Worm (Caenorhabditis elegans) whole organism, L1 larva: ENCODE results near the gene cng-3.

Source experiments
- F16B12.6 ChIP-seq: fragments of 150-350 bp; optimal IDR thresholded peaks from 2 replicates; lab custom pipeline; 2014; ENCODE audit warnings: missing biosample characterization, missing genetic modification characterization
- alr-1 ChIP-seq: fragments of 200-800 bp; sonication (Bioruptor generic); optimal IDR thresholded peaks from 2 replicates; lab custom pipeline; 2018; ENCODE audit warnings: borderline replicate concordance, mild to moderate bottlenecking, missing genetic modification characterization, missing compliant biosample characterization
- ceh-63 ChIP-seq: fragments of 200-800 bp; sonication (Bioruptor generic); optimal IDR thresholded peaks from 2 replicates; lab custom pipeline; 2018; ENCODE audit warnings: mild to moderate bottlenecking, missing genetic modification characterization, missing compliant biosample characterization
- ceh-82 ChIP-seq, 3 experiments: fragments of 150-350 bp in 1 of 3; sonication (generic microtip) in 2 of 3; optimal IDR thresholded peaks; 2 replicates each; lab custom pipeline; 2014 to 2017; ENCODE audit warnings: missing biosample characterization in 3 of 3, missing genetic modification characterization in 3 of 3
- ceh-88 ChIP-seq: fragments of 200-800 bp; sonication (Bioruptor generic); IDR thresholded peaks from 2 replicates; pipeline ENCODE4 v1.3.6; 2022; ENCODE audit warnings: missing genetic modification characterization, missing compliant biosample characterization
- ceh-90 ChIP-seq: sonication (generic microtip); optimal IDR thresholded peaks from 2 replicates; lab custom pipeline; 2016; ENCODE audit warnings: missing genetic modification characterization, missing compliant biosample characterization
- ces-1 ChIP-seq: fragments of 150-350 bp; optimal IDR thresholded peaks from 2 replicates; lab custom pipeline; 2014; ENCODE audit warnings: missing biosample characterization, missing genetic modification reagents, missing genetic modification characterization
- dsc-1 ChIP-seq: sonication (generic microtip); optimal IDR thresholded peaks from 2 replicates; lab custom pipeline; 2016; ENCODE audit warnings: mild to moderate bottlenecking, missing genetic modification characterization, missing compliant biosample characterization
- efl-1 ChIP-seq, 4 experiments: fragments of 150-350 bp; optimal IDR thresholded peaks in 3 of 4; peaks in 1 of 4; 1 replicate in 1 of 4; 2 replicates in 3 of 4; lab custom pipeline; 2014; ENCODE audit warnings: missing biosample characterization in 2 of 4, missing genetic modification characterization in 2 of 4, missing genetic modification reagents in 2 of 4
- efl-3 ChIP-seq: fragments of 200-800 bp; sonication (Bioruptor generic); optimal IDR thresholded peaks from 2 replicates; lab custom pipeline; 2018; ENCODE audit warnings: mild to moderate bottlenecking, missing genetic modification characterization, missing compliant biosample characterization
- elt-2 ChIP-seq: sonication (generic microtip); optimal IDR thresholded peaks from 2 replicates; lab custom pipeline; 2016; ENCODE audit warnings: missing genetic modification characterization, mild to moderate bottlenecking, inconsistent platforms, missing compliant biosample characterization, missing genetic modification reagents
- ets-5 ChIP-seq: fragments of 200-800 bp; sonication (Bioruptor generic); IDR thresholded peaks from 2 replicates; pipeline ENCODE4 v1.3.6; 2022; ENCODE audit warnings: missing genetic modification characterization, missing compliant biosample characterization
- fkh-10 ChIP-seq: sonication (generic microtip); optimal IDR thresholded peaks from 2 replicates; lab custom pipeline; 2017; ENCODE audit warnings: missing biosample characterization, missing genetic modification reagents, missing genetic modification characterization
- fkh-4 ChIP-seq: sonication (generic microtip); optimal IDR thresholded peaks from 2 replicates; lab custom pipeline; 2016; ENCODE audit warnings: missing compliant biosample characterization, missing genetic modification characterization, borderline replicate concordance
- fkh-8 ChIP-seq: sonication (generic microtip); optimal IDR thresholded peaks from 2 replicates; lab custom pipeline; 2016; ENCODE audit warnings: mild to moderate bottlenecking, missing genetic modification characterization, missing compliant biosample characterization
- fos-1 ChIP-seq: fragments of 150-350 bp; optimal IDR thresholded peaks from 2 replicates; lab custom pipeline; 2014; ENCODE audit warnings: missing biosample characterization, missing genetic modification characterization
- hlh-17 ChIP-seq: fragments of 200-800 bp; sonication (Bioruptor generic); optimal IDR thresholded peaks from 2 replicates; lab custom pipeline; 2018; ENCODE audit warnings: missing genetic modification characterization, mild to moderate bottlenecking, missing compliant biosample characterization, moderate library complexity, borderline replicate concordance
- hlh-4 ChIP-seq: sonication (generic microtip); optimal IDR thresholded peaks from 2 replicates; lab custom pipeline; 2016; ENCODE audit warnings: mild to moderate bottlenecking, missing genetic modification characterization, missing compliant biosample characterization
- jun-1 ChIP-seq: fragments of 150-350 bp; optimal IDR thresholded peaks from 2 replicates; lab custom pipeline; 2014; ENCODE audit warnings: missing biosample characterization, missing genetic modification reagents, missing genetic modification characterization
- lin-35 ChIP-seq, 2 experiments: fragments of 150-350 bp; optimal IDR thresholded peaks; 2 replicates each; lab custom pipeline; 2014; ENCODE audit warnings: missing biosample characterization in 2 of 2, missing genetic modification characterization in 2 of 2, missing genetic modification reagents in 2 of 2
- lin-39 ChIP-seq: fragments of 150-350 bp; optimal IDR thresholded peaks from 2 replicates; lab custom pipeline; 2014; ENCODE audit warnings: missing biosample characterization, missing genetic modification reagents, missing genetic modification characterization
- lsy-2 ChIP-seq, 2 experiments: fragments of 150-350 bp; optimal IDR thresholded peaks; 2 replicates each; lab custom pipeline; 2014; ENCODE audit warnings: missing biosample characterization in 2 of 2, missing genetic modification characterization in 2 of 2
- mef-2 ChIP-seq: fragments of 150-350 bp; optimal IDR thresholded peaks from 2 replicates; lab custom pipeline; 2014; ENCODE audit warnings: missing biosample characterization, missing genetic modification characterization
- nhr-12 ChIP-seq: sonication (generic microtip); optimal IDR thresholded peaks from 2 replicates; lab custom pipeline; 2017; ENCODE audit warnings: missing biosample characterization, missing genetic modification characterization
- nhr-19 ChIP-seq: fragments of 200-800 bp; sonication (Bioruptor generic); conservative IDR thresholded peaks from 2 replicates; pipeline ENCODE4 v1.3.6; 2022; ENCODE audit warnings: missing genetic modification characterization, missing compliant biosample characterization
- nhr-20 ChIP-seq: sonication (generic microtip); optimal IDR thresholded peaks from 2 replicates; lab custom pipeline; 2016; ENCODE audit warnings: mild to moderate bottlenecking, missing genetic modification characterization, missing compliant biosample characterization
- nhr-71 ChIP-seq: sonication (generic microtip); optimal IDR thresholded peaks from 2 replicates; lab custom pipeline; 2016; ENCODE audit warnings: mild to moderate bottlenecking, missing genetic modification characterization, moderate library complexity, missing compliant biosample characterization
- nhr-76 ChIP-seq: sonication (generic microtip); optimal IDR thresholded peaks from 2 replicates; lab custom pipeline; 2017; ENCODE audit warnings: missing biosample characterization, missing genetic modification characterization
- nhr-77 ChIP-seq: fragments of 150-350 bp; optimal IDR thresholded peaks from 2 replicates; lab custom pipeline; 2014; ENCODE audit warnings: missing biosample characterization, missing genetic modification characterization
- nhr-84 ChIP-seq: sonication (generic microtip); optimal IDR thresholded peaks from 2 replicates; lab custom pipeline; 2017; ENCODE audit warnings: missing biosample characterization, missing genetic modification characterization
- nhr-85 ChIP-seq: sonication (generic microtip); peaks from one replicate; lab custom pipeline; 2016; ENCODE audit warnings: missing genetic modification characterization, inconsistent platforms, missing compliant biosample characterization
- pag-3 ChIP-seq: sonication (generic microtip); optimal IDR thresholded peaks from 2 replicates; lab custom pipeline; 2017; ENCODE audit warnings: missing genetic modification characterization, mild to moderate bottlenecking, missing compliant biosample characterization, antibody characterized with exemption, borderline replicate concordance; ENCODE audit not compliant: insufficient read depth
- pax-3 ChIP-seq: fragments of 200-800 bp; sonication (Bioruptor generic); optimal IDR thresholded peaks from 2 replicates; lab custom pipeline; 2018; ENCODE audit warnings: mild to moderate bottlenecking, missing genetic modification characterization, moderate library complexity, missing compliant biosample characterization
- skn-1 ChIP-seq: fragments of 150-350 bp; optimal IDR thresholded peaks from 2 replicates; lab custom pipeline; 2014; ENCODE audit warnings: missing biosample characterization, missing genetic modification characterization
- snpc-4 ChIP-seq: fragments of 150-350 bp; optimal IDR thresholded peaks from 2 replicates; lab custom pipeline; 2014; ENCODE audit warnings: missing biosample characterization, missing genetic modification characterization
- sox-4 ChIP-seq: sonication (generic microtip); optimal IDR thresholded peaks from 2 replicates; lab custom pipeline; 2016; ENCODE audit warnings: missing genetic modification characterization, missing compliant biosample characterization
- tbx-2 ChIP-seq: sonication (generic microtip); optimal IDR thresholded peaks from 2 replicates; lab custom pipeline; 2016; ENCODE audit warnings: missing genetic modification characterization, missing compliant biosample characterization
- tlp-1 ChIP-seq: fragments of 150-350 bp; optimal IDR thresholded peaks from 2 replicates; lab custom pipeline; 2014; ENCODE audit warnings: missing biosample characterization, missing genetic modification characterization
- unc-62 ChIP-seq: fragments of 150-350 bp; optimal IDR thresholded peaks from 2 replicates; lab custom pipeline; 2014; ENCODE audit warnings: missing biosample characterization, missing genetic modification reagents, missing genetic modification characterization
- unc-86 ChIP-seq: sonication (generic microtip); optimal IDR thresholded peaks from 2 replicates; lab custom pipeline; 2016; ENCODE audit warnings: missing genetic modification characterization, missing compliant biosample characterization
- unc-98 ChIP-seq: fragments of 200-800 bp; sonication (Bioruptor generic); IDR thresholded peaks from 2 replicates; pipeline ENCODE4 v1.3.6; 2022; ENCODE audit warnings: missing genetic modification characterization, missing compliant biosample characterization
- xbp-1 ChIP-seq: sonication (generic microtip); optimal IDR thresholded peaks from 2 replicates; lab custom pipeline; 2016; ENCODE audit warnings: missing genetic modification characterization, missing compliant biosample characterization
- ztf-11 ChIP-seq, 2 experiments: sonication (generic microtip); optimal IDR thresholded peaks; 2 replicates each; lab custom pipeline; 2016 to 2017; ENCODE audit warnings: missing genetic modification characterization in 2 of 2, missing biosample characterization in 1 of 2, missing compliant biosample characterization in 1 of 2

cng-3 gene

ce11 chrIV:9480936-9481335, at the start of gene cng-3:
Gene cng-3 (minus strand): TSS chrIV:9481037.
- TF ChIP-seq pax-3 (tag; lab: Kevin White, UChicago) (peak; percentile 18), snpc-4 (tag; lab: Kevin White, UChicago) (no peak), dsc-1 (tag; lab: Kevin White, UChicago) (peak; percentile 93), jun-1 (no peak), ceh-82 (tag; optimal IDR thresholded peaks at IDR 0.05; lab: Kevin White, UChicago) (no peak), fkh-8 (tag; lab: Kevin White, UChicago) (peak; percentile 15)

ce11 chrIV:9529647-9530046, 48.8 kb upstream of the cng-3 start, which contains the start of gene elo-7:
Gene elo-7 (plus strand): TSS chrIV:9529947.
- TF ChIP-seq ceh-82 (tag; optimal IDR thresholded peaks at IDR 0.05; lab: Kevin White, UChicago): no peak
- TF ChIP-seq hlh-17: no peak
- no peak for TF ChIP-seq unc-86 (tag; lab: Kevin White, UChicago)
- TF ChIP-seq tbx-2: no peak
- no peak for TF ChIP-seq unc-98
- no peak for TF ChIP-seq nhr-71
- TF ChIP-seq F16B12.6: no peak
- TF ChIP-seq fkh-10 (GFP tag; lab: Kevin White, UChicago): no peak
- no peak for TF ChIP-seq ets-5 (GFP tag; lab: Robert Waterston, UW)
- no peak for TF ChIP-seq ceh-63 (GFP tag; lab: Kevin White, UChicago)
- no peak for TF ChIP-seq lin-39 (tag; lab: Kevin White, UChicago)
- no peak for TF ChIP-seq pag-3 (tag; lab: Kevin White, UChicago)

ce11 chrIV:9527002-9527401, 46.2 kb upstream of the cng-3 start:
- TF ChIP-seq elt-2 (tag; lab: Kevin White, UChicago) (peak; percentile 51), jun-1 (no peak), nhr-84 (no peak)
- TF ChIP-seq, all 84 proteins: peak for 1

- peak in 1 of 2 experiments; percentile 40 for TF ChIP-seq lin-35 (GFP tag; optimal IDR thresholded peaks at IDR 0.05; lab: Kevin White, UChicago)
- TF ChIP-seq pag-3 (tag; lab: Kevin White, UChicago): no peak
- no peak for TF ChIP-seq mef-2 (tag; lab: Kevin White, UChicago)
- TF ChIP-seq unc-98: no peak
- TF ChIP-seq nhr-20 (tag; lab: Kevin White, UChicago): peak; percentile 81
- TF ChIP-seq nhr-12 (tag; lab: Kevin White, UChicago): no peak
- no peak for TF ChIP-seq ceh-88
- TF ChIP-seq F16B12.6: no peak
- TF ChIP-seq ceh-63 (GFP tag; lab: Kevin White, UChicago): no peak
- TF ChIP-seq skn-1 (tag; lab: Kevin White, UChicago): no peak
- TF ChIP-seq xbp-1 (tag; lab: Kevin White, UChicago): peak; percentile 21
- TF ChIP-seq fkh-4 (tag; lab: Kevin White, UChicago): peak; percentile 89
- peak; percentile 76 for TF ChIP-seq nhr-71
- TF ChIP-seq tbx-2: peak; percentile 5
- TF ChIP-seq lin-39 (tag; lab: Kevin White, UChicago): no peak
- no peak for TF ChIP-seq unc-62 (GFP tag; lab: Kevin White, UChicago)
- TF ChIP-seq unc-86 (tag; lab: Kevin White, UChicago): no peak
- TF ChIP-seq efl-3 (GFP tag; lab: Kevin White, UChicago): no peak
- TF ChIP-seq ztf-11 (tag; optimal IDR thresholded peaks at IDR 0.05; lab: Kevin White, UChicago): no peak
- TF ChIP-seq lsy-2 (tag; optimal IDR thresholded peaks at IDR 0.05; lab: Kevin White, UChicago): peak; percentile 22 to 30
- no peak for TF ChIP-seq ces-1
- TF ChIP-seq fos-1 (tag; lab: Kevin White, UChicago): no peak
- no peak for TF ChIP-seq nhr-84
- TF ChIP-seq alr-1 (tag; lab: Kevin White, UChicago): no peak
- TF ChIP-seq nhr-76 (tag; lab: Kevin White, UChicago): no peak
- peak; percentile 91 for TF ChIP-seq nhr-85 (tag; lab: Kevin White, UChicago)
- no peak for TF ChIP-seq hlh-4 (tag; lab: Kevin White, UChicago)
- no peak for TF ChIP-seq ceh-90 (tag; lab: Kevin White, UChicago)
- TF ChIP-seq nhr-19: peak; percentile 53
- peak; percentile 6 for TF ChIP-seq jun-1
- TF ChIP-seq nhr-77: no peak
- peak; percentile 26 to 29 for TF ChIP-seq efl-1 (optimal IDR thresholded peaks at IDR 0.05; lab: Kevin White, UChicago)
- TF ChIP-seq efl-1 (GFP tag; optimal IDR thresholded peaks at IDR 0.05 in 1 of 2; lab: Kevin White, UChicago): peak; percentile 30 to 92
- no peak for TF ChIP-seq fkh-8 (tag; lab: Kevin White, UChicago)
- TF ChIP-seq sox-4 (tag; lab: Kevin White, UChicago): no peak
- peak; percentile 3 for TF ChIP-seq tlp-1 (tag; lab: Kevin White, UChicago)
Measured at ce11 chrIV:9525682-9526416, 45.0 kb upstream of the cng-3 start, which contains the start of gene elo-1. Gene elo-1 (plus strand): TSS chrIV:9526366.
